Worm (Caenorhabditis elegans): ENCODE measurements around the gene Y57G11C.1147.

DNA sequence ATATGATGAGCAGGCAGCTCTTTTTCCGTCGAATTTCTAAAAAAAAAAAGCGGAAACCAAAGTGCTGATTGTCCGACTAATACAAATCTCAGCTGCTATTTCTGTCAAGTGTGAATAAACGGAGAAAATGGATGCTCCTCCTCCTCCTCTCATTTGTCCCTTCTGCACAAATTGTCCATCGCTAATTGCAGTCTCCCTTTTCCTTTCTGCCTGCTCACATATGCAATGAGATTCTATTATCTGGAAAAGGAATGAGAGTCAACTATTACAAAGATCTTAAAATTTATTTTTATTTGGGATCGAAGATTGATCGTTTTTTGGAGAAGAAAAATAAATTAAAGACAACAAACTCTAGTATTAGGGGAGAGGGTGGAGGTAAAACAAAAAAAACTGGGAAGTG lies 25.0 kb upstream of the Y57G11C.1147 start:
- TF ChIP-seq ztf-29 (GFP tag; IDR thresholded peaks at IDR 0.05), result no peak
- TF ChIP-seq med-1 (GFP tag; optimal IDR thresholded peaks at IDR 0.05; ENCODE audit: insufficient read depth), result no peak
- TF ChIP-seq klf-2 (GFP tag; conservative IDR thresholded peaks at IDR 0.05), result no peak
- TF ChIP-seq tab-1 (GFP tag; IDR thresholded peaks at IDR 0.05), result no peak
- no peak for TF ChIP-seq ref-1 (GFP tag; conservative IDR thresholded peaks at IDR 0.05)
- no peak for TF ChIP-seq cog-1 (tag; optimal IDR thresholded peaks at IDR 0.05)
- TF ChIP-seq ztf-23 (GFP tag; IDR thresholded peaks at IDR 0.05), result no peak
- TF ChIP-seq T22C8.4 (GFP tag; IDR thresholded peaks at IDR 0.05), result no peak
- TF ChIP-seq flt-1 (GFP tag; IDR thresholded peaks at IDR 0.05), result peak; percentile 14; the same call in 1 of the 2 replicates

Measured in whole organism, midembryonic.